Worm (Caenorhabditis elegans): ENCODE measurements around the gene Y22D7AL.1.

The Y22D7AL.1 gene

DNA sequence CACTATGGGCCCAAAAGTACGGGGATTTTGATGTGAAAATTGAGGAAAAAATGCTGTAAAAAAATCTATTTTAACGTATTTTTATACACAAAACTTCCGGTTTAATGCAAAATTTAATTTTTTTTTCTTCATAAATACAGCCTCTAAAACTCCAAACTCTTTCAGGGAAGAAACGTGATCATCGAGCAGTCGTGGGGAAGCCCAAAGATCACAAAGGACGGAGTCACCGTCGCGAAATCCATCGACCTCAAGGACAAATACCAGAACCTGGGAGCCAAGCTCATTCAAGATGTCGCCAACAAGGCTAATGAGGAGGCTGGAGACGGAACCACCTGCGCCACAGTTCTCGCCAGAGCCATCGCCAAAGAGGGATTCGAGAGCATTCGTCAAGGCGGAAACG is 32.4 kb upstream of the Y22D7AL.1 start:
- TF ChIP-seq nhr-120 (GFP tag; IDR thresholded peaks at IDR 0.05) (no peak), athp-1 (tag; optimal IDR thresholded peaks at IDR 0.05) (no peak), snpc-3.4 (tag; optimal IDR thresholded peaks at IDR 0.05) (no peak), attf-6 (GFP tag; IDR thresholded peaks at IDR 0.05) (no peak), atf-7 (tag; optimal IDR thresholded peaks at IDR 0.05) (no peak), lin-40 (tag; optimal IDR thresholded peaks at IDR 0.05) (no peak), tbx-9 (tag; optimal IDR thresholded peaks at IDR 0.05; ENCODE audit: borderline replicate concordance) (no peak), lin-26 (GFP tag; IDR thresholded peaks at IDR 0.05) (peak; percentile 55; the same call in 1 of the 2 replicates), Y53F4B.3 (GFP tag; IDR thresholded peaks at IDR 0.05) (no peak), madf-10 (tag; optimal IDR thresholded peaks at IDR 0.05) (no peak), nhr-80 (tag; optimal IDR thresholded peaks at IDR 0.05) (no peak), snpc-1.1 (tag; optimal IDR thresholded peaks at IDR 0.05; ENCODE audit: insufficient read depth) (no peak), ceh-100 (GFP tag; IDR thresholded peaks at IDR 0.05) (no peak), zfh-2 (GFP tag; conservative IDR thresholded peaks at IDR 0.05) (0 out of 2 replicates have a peak, but pooled peaks have one; percentile 43), ceh-79 (tag; optimal IDR thresholded peaks at IDR 0.05) (no peak), mcd-1 (GFP tag; IDR thresholded peaks at IDR 0.05) (0 out of 2 replicates have a peak, but pooled peaks have one; percentile 29), egrh-3 (GFP tag; IDR thresholded peaks at IDR 0.05) (no peak), F55B11.4 (tag; optimal IDR thresholded peaks at IDR 0.05; ENCODE audit: borderline replicate concordance, insufficient read depth) (no peak), dpl-1 (GFP tag; optimal IDR thresholded peaks at IDR 0.05) (no peak), unc-130 (GFP tag; optimal IDR thresholded peaks at IDR 0.05) (no peak), C17E4.6 (GFP tag; IDR thresholded peaks at IDR 0.05) (no peak), Y53G8AR.9 (GFP tag; conservative IDR thresholded peaks at IDR 0.05) (0 out of 2 replicates have a peak, but pooled peaks have one; percentile 37), dox-1 (GFP tag; IDR thresholded peaks at IDR 0.05) (peak; percentile 58), madf-3 (GFP tag; IDR thresholded peaks at IDR 0.05) (0 out of 2 replicates have a peak, but pooled peaks have one; percentile 42), F33H1.4 (GFP tag; IDR thresholded peaks at IDR 0.05) (no peak), hsf-1 (GFP tag; IDR thresholded peaks at IDR 0.05) (0 out of 2 replicates have a peak, but pooled peaks have one; percentile 34), ztf-3 (GFP tag; optimal IDR thresholded peaks at IDR 0.05) (no peak), ZK185.1 (tag; optimal IDR thresholded peaks at IDR 0.05; ENCODE audit: poor library complexity, severe bottlenecking) (no peak), Y67H2A.10 (GFP tag; conservative IDR thresholded peaks at IDR 0.05) (no peak), Y95B8A.8 (GFP tag; IDR thresholded peaks at IDR 0.05) (no peak), ceh-58 (GFP tag; IDR thresholded peaks at IDR 0.05) (no peak)

DNA sequence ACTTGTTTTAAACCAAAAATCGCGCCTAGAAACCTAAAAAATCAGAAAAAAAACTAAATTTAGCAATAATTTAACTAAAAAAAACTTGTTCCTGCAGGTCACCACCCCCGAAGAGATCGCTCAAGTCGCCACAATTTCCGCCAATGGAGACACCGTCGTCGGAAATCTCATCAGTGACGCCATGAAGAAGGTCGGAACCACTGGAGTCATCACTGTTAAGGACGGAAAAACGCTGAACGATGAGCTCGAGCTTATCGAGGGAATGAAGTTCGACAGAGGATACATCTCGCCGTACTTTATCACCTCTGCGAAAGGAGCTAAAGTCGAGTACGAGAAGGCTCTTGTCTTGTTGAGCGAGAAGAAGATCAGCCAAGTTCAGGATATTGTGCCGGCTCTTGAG is 31.0 kb upstream of the Y22D7AL.1 start:
- TF ChIP-seq attf-3 (GFP tag; conservative IDR thresholded peaks at IDR 0.05) (no peak), rec-8 (tag; optimal IDR thresholded peaks at IDR 0.05) (no peak), repo-1 (tag; optimal IDR thresholded peaks at IDR 0.05) (no peak), Y95B8A.8 (GFP tag; IDR thresholded peaks at IDR 0.05) (no peak), lin-35 (GFP tag; optimal IDR thresholded peaks at IDR 0.05) (no peak), B0261.1 (tag; optimal IDR thresholded peaks at IDR 0.05) (no peak), lin-26 (GFP tag; IDR thresholded peaks at IDR 0.05) (no peak), Y67H2A.10 (GFP tag; conservative IDR thresholded peaks at IDR 0.05) (no peak), D2030.7 (GFP tag; IDR thresholded peaks at IDR 0.05) (no peak), hsf-1 (GFP tag; IDR thresholded peaks at IDR 0.05) (peak; percentile 24; the same call in 1 of the 2 replicates), C17E4.6 (GFP tag; IDR thresholded peaks at IDR 0.05) (no peak), madf-10 (tag; optimal IDR thresholded peaks at IDR 0.05) (no peak), F57A8.1 (GFP tag; optimal IDR thresholded peaks at IDR 0.05) (no peak), efl-1 (GFP tag; optimal IDR thresholded peaks at IDR 0.05) (no peak), zfh-2 (GFP tag; conservative IDR thresholded peaks at IDR 0.05) (peak; percentile 45; the same call in 1 of the 2 replicates), lsl-1 (GFP tag; optimal IDR thresholded peaks at IDR 0.05) (no peak), ceh-27 (GFP tag; optimal IDR thresholded peaks at IDR 0.05) (no peak), dpff-1 (tag; optimal IDR thresholded peaks at IDR 0.05) (no peak), mel-28 (tag; optimal IDR thresholded peaks at IDR 0.05; ENCODE audit: borderline replicate concordance) (no peak), hmg-20 (GFP tag; IDR thresholded peaks at IDR 0.05) (0 out of 2 replicates have a peak, but pooled peaks have one; percentile 5), nfyb-1 (GFP tag; IDR thresholded peaks at IDR 0.05) (peak; percentile 56; the same call in 1 of the 2 replicates)
